Fruit fly (Drosophila melanogaster): Measurements from ENCODE around the gene CG13622.

Gene CG13622

dm6 chr3R:24523578-24523977 is at the start of gene CG13622:
CG13622 (minus strand) TSS chr3R:24523678.
- no peak for TF ChIP-seq CTCF (optimal IDR thresholded peaks at IDR 0.05)

DNA sequence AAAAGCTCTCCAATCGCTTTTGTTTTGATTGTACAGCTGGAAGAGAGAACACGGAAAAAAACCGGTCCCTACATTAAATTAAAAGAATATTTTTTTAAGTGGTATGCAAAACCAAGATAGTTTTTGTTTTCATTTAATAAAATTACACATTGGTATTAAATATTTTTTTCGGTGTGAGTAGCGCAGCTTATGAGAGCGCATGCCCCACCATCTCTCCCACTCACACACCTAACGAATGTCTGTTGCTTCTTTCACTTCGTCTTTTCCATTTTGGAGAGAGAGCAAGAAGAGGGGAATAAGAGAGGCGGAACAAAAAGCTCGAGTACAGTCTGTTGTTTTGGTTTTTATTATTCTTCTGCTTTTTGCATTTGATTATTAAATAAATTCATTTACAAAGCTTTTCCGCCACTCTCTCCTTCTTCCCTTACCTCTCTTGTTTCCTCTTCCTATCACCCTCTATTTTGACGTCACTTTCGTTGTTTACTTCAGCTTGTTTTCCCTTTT is 49.1 kb upstream of the CG13622 start:
- no peak for TF ChIP-seq CG8478 (optimal IDR thresholded peaks at IDR 0.05)
- TF ChIP-seq CTCF (optimal IDR thresholded peaks at IDR 0.05) = no peak

dm6 chr3R:24571386-24572124 is 48.1 kb upstream of the CG13622 start:
- TF ChIP-seq CTCF (optimal IDR thresholded peaks at IDR 0.05) (no peak), CG8478 (optimal IDR thresholded peaks at IDR 0.05) (no peak)

DNA sequence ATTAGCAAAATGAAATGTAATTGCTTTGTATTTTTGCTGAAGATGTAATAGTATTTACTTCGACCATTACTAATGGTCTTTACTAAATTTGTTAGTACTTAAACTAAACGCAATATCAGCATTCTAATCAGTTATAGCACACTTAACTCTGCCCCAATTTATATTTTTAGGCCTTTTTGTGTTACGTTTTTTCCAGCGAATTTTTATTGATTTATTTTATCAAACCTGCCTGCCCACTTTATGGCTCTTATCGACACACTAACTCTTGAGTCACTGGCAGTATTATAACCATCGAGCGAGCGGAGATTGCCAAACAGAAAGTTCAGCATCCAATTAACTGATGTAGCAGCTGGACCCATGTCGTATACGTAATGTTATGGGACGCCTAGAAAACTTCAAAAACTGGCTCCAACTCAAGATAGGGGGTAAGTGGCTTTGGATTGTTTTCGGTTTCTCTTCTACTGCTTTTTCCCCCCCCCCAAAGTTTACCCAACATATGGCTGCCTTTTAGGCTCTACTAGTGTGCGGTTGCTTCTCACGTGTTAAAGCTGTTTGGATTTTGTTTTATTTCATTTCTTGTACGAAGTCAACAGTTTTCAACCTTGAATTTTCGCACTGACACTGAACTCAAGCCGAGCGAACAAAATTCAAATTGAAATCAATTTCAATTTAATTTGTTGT is 46.3 kb upstream of the CG13622 start:
- no peak for TF ChIP-seq CG8478 (optimal IDR thresholded peaks at IDR 0.05)
- no peak for TF ChIP-seq CTCF (optimal IDR thresholded peaks at IDR 0.05)

DNA sequence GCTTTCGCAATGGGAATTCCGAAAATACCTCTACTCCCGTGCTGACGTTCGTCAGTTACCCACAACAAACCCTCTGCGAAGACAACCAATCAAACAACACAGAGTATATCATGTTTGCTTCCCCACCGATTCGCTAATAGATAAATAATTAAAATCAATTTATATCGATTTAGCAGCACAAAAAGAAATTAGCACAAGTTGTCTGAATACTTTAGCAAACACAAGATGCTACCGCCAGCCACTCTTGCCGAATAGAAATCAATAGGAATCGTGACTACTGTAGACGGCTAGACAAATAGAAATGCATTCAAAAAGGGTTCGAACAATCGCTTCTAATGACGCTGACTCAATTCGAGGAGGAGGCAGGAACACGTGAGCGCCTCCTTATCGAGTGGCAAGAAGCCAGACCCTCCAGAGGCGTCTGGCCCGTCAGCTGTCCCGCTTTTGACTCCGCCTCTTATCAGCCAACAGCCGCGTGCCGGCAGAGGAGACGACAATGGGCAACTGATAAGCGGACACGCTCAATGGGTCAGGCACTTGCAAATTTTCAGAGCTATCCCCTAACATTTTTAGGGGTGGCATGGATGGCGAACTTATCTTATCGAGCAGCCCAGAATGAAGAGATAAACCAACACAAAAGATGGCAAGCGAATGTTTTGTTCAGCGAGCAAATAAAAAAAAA is 44.9 kb upstream of the CG13622 start:
- no peak for TF ChIP-seq CG8478 (optimal IDR thresholded peaks at IDR 0.05)
- TF ChIP-seq CTCF (optimal IDR thresholded peaks at IDR 0.05) = no peak

DNA sequence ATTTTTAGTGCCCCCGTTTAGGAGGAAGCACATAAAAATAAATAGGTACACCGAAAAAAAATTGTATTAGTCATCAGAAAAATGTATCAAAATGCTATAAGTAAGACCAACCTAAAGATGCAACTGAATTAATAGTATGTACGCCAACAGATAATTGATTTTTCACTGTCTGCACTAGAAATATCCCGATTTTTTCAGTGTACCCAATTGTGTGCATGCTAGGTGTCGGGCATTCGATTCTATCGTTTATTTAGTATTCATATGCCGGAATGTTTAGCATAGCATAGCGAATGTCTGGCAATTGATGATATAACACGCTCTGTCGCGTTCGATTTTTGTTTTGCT is 43.9 kb upstream of the CG13622 start:
- no peak for TF ChIP-seq CTCF (optimal IDR thresholded peaks at IDR 0.05)

DNA sequence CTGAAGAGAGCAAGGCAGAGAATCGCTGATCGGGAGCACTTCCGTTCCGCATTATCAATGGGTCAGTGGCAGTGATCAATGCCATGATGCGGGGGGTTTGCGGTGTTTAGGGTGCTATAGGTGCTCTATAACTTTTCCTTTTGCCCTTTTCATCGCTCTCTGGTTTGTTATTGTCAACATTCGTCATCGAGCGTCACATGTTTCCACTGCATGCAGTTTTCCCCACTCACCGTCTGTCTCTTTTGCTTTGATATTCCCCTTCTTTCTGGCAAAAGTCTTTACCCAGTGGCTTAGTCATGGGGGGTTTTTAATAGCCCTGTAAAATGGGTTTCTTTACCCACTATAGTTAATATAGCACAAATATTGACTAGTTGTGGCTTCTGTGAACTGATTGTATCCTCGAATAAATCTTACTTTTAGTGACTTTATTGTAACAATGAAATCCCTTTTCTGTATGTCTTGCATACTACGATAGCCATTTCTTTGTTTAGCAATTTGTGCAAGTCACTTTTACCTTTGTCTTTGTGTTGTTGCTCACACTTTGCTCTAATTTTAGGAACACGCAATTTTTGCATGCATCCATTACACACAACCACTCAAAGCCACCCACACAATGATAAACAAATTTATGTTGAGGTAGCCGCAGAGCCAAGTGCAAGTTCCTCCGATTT is 43.4 kb upstream of the CG13622 start:
- TF ChIP-seq CTCF (optimal IDR thresholded peaks at IDR 0.05) (no peak), CG8478 (optimal IDR thresholded peaks at IDR 0.05) (no peak)

- no peak for TF ChIP-seq CTCF (optimal IDR thresholded peaks at IDR 0.05)
- no peak for TF ChIP-seq CG8478 (optimal IDR thresholded peaks at IDR 0.05)
Observed at dm6 chr3R:24565748-24566239, 42.3 kb upstream of the CG13622 start.

- TF ChIP-seq CG8478 (optimal IDR thresholded peaks at IDR 0.05) (no peak), CTCF (optimal IDR thresholded peaks at IDR 0.05) (no peak)
Observed at dm6 chr3R:24564799-24565344, 41.4 kb upstream of the CG13622 start.

- TF ChIP-seq CTCF (optimal IDR thresholded peaks at IDR 0.05) = no peak
- TF ChIP-seq CG8478 (optimal IDR thresholded peaks at IDR 0.05) = no peak
Observed at dm6 chr3R:24564191-24564798, 40.8 kb upstream of the CG13622 start.

dm6 chr3R:24563039-24563825 is 39.8 kb upstream of the CG13622 start:
- no peak for TF ChIP-seq CTCF (optimal IDR thresholded peaks at IDR 0.05)
- TF ChIP-seq CG8478 (optimal IDR thresholded peaks at IDR 0.05) = no peak

DNA sequence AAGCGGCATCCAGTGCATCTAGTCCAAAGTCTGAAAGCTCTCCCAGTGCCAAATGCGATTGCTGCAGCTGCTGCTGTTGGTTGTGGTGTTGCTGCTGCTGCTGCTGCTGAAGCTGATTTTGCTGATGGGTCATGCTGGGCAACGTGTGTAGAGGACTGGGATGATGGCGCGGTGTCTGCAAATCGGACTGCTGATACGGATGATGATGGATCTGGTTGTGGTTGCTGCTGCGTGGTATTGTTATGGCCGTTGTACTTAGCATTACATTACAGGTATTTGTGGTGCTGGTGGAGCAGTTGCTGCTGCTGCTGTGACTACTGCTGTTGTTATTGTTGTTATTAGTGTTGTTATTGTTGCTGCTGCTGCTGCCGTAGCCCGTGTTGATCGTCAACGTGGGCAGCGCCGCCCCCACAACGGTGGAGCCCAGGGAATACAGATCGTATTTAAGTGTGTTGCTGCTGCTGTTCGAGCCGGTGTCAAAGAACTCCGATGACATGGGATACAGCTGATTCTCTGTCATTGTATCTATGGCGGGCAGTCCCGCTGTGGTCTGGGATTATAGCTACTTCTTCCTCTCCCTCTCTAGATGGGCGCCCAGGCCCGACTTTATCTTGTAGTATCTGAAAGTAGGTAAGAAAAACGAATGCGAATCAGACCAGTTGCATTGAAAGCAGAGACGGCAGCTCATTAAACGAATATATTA is 39.0 kb upstream of the CG13622 start:
- no peak for TF ChIP-seq CG8478 (optimal IDR thresholded peaks at IDR 0.05)
- no peak for TF ChIP-seq CTCF (optimal IDR thresholded peaks at IDR 0.05)

DNA sequence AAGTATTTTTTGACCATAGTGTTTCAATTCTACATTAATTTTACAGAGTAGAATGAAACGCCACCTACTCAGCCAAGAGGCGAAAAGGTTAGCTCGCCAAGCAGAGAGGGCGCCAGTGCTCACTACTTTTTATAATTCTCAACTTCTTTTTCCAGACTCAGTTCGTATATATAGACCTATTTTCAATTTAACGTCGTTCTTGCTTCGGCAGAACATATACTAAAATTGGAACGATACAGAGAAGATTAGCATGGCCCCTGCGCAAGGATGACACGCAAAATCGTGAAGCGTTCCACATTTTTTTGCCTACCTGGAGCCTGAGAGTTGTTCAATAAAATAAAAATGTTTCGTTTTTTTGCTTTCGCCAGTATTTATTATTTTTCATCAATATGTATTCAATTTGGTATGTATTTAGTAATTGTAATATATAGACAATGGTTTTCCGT is 33.6 kb upstream of the CG13622 start:
- TF ChIP-seq CG8478 (optimal IDR thresholded peaks at IDR 0.05) = no peak
- peak; percentile 90 to 98 for TF ChIP-seq CTCF (optimal IDR thresholded peaks at IDR 0.05)

Measured in S2 (cell line).